Fruit fly (Drosophila melanogaster) whole organism, wandering third instar larva: ENCODE measurements around the gene CG13917.

Experiments
- HLH106 ChIP-seq: fragments of 200-800 bp; optimal IDR thresholded peaks from 3 replicates; lab custom pipeline; 2019; ENCODE audit warnings: missing biosample characterization, mild to moderate bottlenecking, missing genetic modification characterization, moderate library complexity
- lola ChIP-seq: fragments of >200 bp; optimal IDR thresholded peaks from 2 replicates; lab custom pipeline; 2017; ENCODE audit warnings: missing biosample characterization, missing genetic modification characterization

dm6 chr3L:1573191-1573590, 3.3 kb upstream of the CG13917 start:
- no peak for TF ChIP-seq HLH106 (tag; lab: Kevin White, UChicago)
- no peak for TF ChIP-seq lola (GFP tag; lab: Kevin White, UChicago)
